Worm (Caenorhabditis elegans) whole organism, L2 larva: ENCODE data around the gene him-14.

Experiments
- C34F6.9 ChIP-seq: fragments of 150-350 bp; optimal IDR thresholded peaks from 2 replicates; lab custom pipeline; 2014; ENCODE audit warnings: missing biosample characterization, missing genetic modification characterization
- F13H6.1 ChIP-seq: sonication (generic microtip); optimal IDR thresholded peaks from 2 replicates; lab custom pipeline; 2016; ENCODE audit warnings: missing genetic modification characterization, missing compliant biosample characterization
- aly-2 ChIP-seq: fragments of 150-350 bp; optimal IDR thresholded peaks from 2 replicates; lab custom pipeline; 2014; ENCODE audit warnings: missing biosample characterization, missing genetic modification characterization
- crh-2 ChIP-seq: sonication (generic microtip); optimal IDR thresholded peaks from 2 replicates; lab custom pipeline; 2017; ENCODE audit warnings: missing biosample characterization, missing genetic modification characterization
- egl-27 ChIP-seq: sonication (generic microtip); optimal IDR thresholded peaks from 3 replicates; lab custom pipeline; 2017; ENCODE audit warnings: missing biosample characterization, missing genetic modification reagents, missing genetic modification characterization
- elt-3 ChIP-seq: sonication (generic microtip); optimal IDR thresholded peaks from 2 replicates; lab custom pipeline; 2017; ENCODE audit warnings: missing biosample characterization, missing genetic modification characterization
- fos-1 ChIP-seq: fragments of 150-350 bp; optimal IDR thresholded peaks from 2 replicates; lab custom pipeline; 2014; ENCODE audit warnings: missing biosample characterization, missing genetic modification characterization
- gmeb-1 ChIP-seq: fragments of 150-350 bp; optimal IDR thresholded peaks from 2 replicates; lab custom pipeline; 2014; ENCODE audit warnings: missing biosample characterization, missing genetic modification characterization
- lin-13 ChIP-seq: fragments of 150-350 bp; optimal IDR thresholded peaks from 2 replicates; lab custom pipeline; 2014; ENCODE audit warnings: missing biosample characterization, missing genetic modification reagents, missing genetic modification characterization
- lsy-2 ChIP-seq, 2 experiments: fragments of 150-350 bp in 1 of 2; sonication (generic microtip) in 1 of 2; optimal IDR thresholded peaks; 2 replicates each; lab custom pipeline; 2014 to 2017; ENCODE audit warnings: missing biosample characterization in 2 of 2, missing genetic modification characterization in 2 of 2
- mab-5 ChIP-seq: fragments of 150-350 bp; optimal IDR thresholded peaks from 2 replicates; lab custom pipeline; 2014; ENCODE audit warnings: missing biosample characterization, missing genetic modification characterization
- mdl-1 ChIP-seq, 2 experiments: fragments of 150-350 bp in 1 of 2; sonication (generic microtip) in 1 of 2; optimal IDR thresholded peaks; 2 replicates each; lab custom pipeline; 2017; ENCODE audit warnings: missing biosample characterization in 2 of 2, missing genetic modification characterization in 2 of 2
- nhr-11 ChIP-seq: fragments of 150-350 bp; optimal IDR thresholded peaks from 2 replicates; lab custom pipeline; 2014; ENCODE audit warnings: missing biosample characterization, missing genetic modification characterization
- nhr-129 ChIP-seq: fragments of 150-350 bp; optimal IDR thresholded peaks from 2 replicates; lab custom pipeline; 2014; ENCODE audit warnings: missing biosample characterization, missing genetic modification characterization
- nhr-21 ChIP-seq: fragments of 150-350 bp; optimal IDR thresholded peaks from 2 replicates; lab custom pipeline; 2014; ENCODE audit warnings: missing biosample characterization, missing genetic modification characterization
- nhr-23 ChIP-seq: fragments of 150-350 bp; optimal IDR thresholded peaks from 2 replicates; lab custom pipeline; 2014; ENCODE audit warnings: missing biosample characterization, missing genetic modification reagents, missing genetic modification characterization
- nhr-25 ChIP-seq: fragments of 150-350 bp; sonication (generic microtip); optimal IDR thresholded peaks from 3 replicates; lab custom pipeline; 2014; ENCODE audit warnings: missing biosample characterization, missing genetic modification characterization
- peb-1 ChIP-seq: fragments of 150-350 bp; optimal IDR thresholded peaks from 2 replicates; lab custom pipeline; 2014; ENCODE audit warnings: missing biosample characterization, missing genetic modification characterization
- sma-3 ChIP-seq: sonication (generic microtip); optimal IDR thresholded peaks from 2 replicates; lab custom pipeline; 2016; ENCODE audit warnings: missing genetic modification reagents, missing genetic modification characterization, missing compliant biosample characterization
- sma-9 ChIP-seq, 2 experiments: fragments of 150-350 bp in 1 of 2; sonication (generic microtip) in 1 of 2; optimal IDR thresholded peaks; 2 replicates each; lab custom pipeline; 2014 to 2016; ENCODE audit warnings: missing genetic modification characterization in 2 of 2, mild to moderate bottlenecking in 1 of 2, missing biosample characterization in 1 of 2, missing compliant biosample characterization in 1 of 2, missing genetic modification reagents in 1 of 2, moderate library complexity in 1 of 2
- unc-55 ChIP-seq: fragments of 150-350 bp; sonication (generic microtip); optimal IDR thresholded peaks from 3 replicates; lab custom pipeline; 2014; ENCODE audit warnings: missing biosample characterization, missing genetic modification reagents, missing genetic modification characterization
- ztf-1 ChIP-seq: fragments of 200-800 bp; sonication (Bioruptor generic); conservative IDR thresholded peaks from 2 replicates; pipeline ENCODE4 v1.3.6; 2022; ENCODE audit warnings: missing genetic modification characterization, missing compliant biosample characterization

him-14 gene

ce11 chrII:7022370-7023001 is 47.3 kb downstream of the him-14 start, which contains the start of the genes lst-6 and lst-5:
Gene lst-6 (minus strand): TSS chrII:7022509.
Gene lst-5 (plus strand): TSS chrII:7022913.
- TF ChIP-seq fos-1 (tag; lab: Kevin White, UChicago) (peak; percentile 51), peb-1 (tag; lab: Kevin White, UChicago) (no peak), nhr-129 (peak; percentile 69), mdl-1 (tag; optimal IDR thresholded peaks at IDR 0.05; lab: Kevin White, UChicago) (peak in 1 of 2 experiments; percentile 3), egl-27 (tag; lab: Kevin White, UChicago) (peak; percentile 38), crh-2 (tag; lab: Kevin White, UChicago) (peak; percentile 88), gmeb-1 (peak; percentile 57), aly-2 (tag; lab: Kevin White, UChicago) (no peak), sma-9 (GFP tag; optimal IDR thresholded peaks at IDR 0.05; lab: Kevin White, UChicago) (peak; percentile 36), sma-9 (tag; optimal IDR thresholded peaks at IDR 0.05; lab: Kevin White, UChicago) (no peak), elt-3 (tag; lab: Kevin White, UChicago) (no peak), C34F6.9 (peak; percentile 66), F13H6.1 (tag; lab: Kevin White, UChicago) (peak; percentile 60), nhr-11 (tag; lab: Kevin White, UChicago) (no peak), lsy-2 (tag; optimal IDR thresholded peaks at IDR 0.05; lab: Kevin White, UChicago) (peak; percentile 60 to 85), sma-3 (GFP tag; lab: Kevin White, UChicago) (peak; percentile 14), nhr-23 (tag; lab: Kevin White, UChicago) (no peak), nhr-21 (tag; lab: Kevin White, UChicago) (no peak), lin-13 (GFP tag; lab: Kevin White, UChicago) (peak; percentile 35), nhr-25 (peak; percentile 65), mab-5 (tag; lab: Kevin White, UChicago) (peak; percentile 28), ztf-1 (GFP tag; lab: Robert Waterston, UW) (no peak), unc-55 (GFP tag; lab: Kevin White, UChicago) (peak; percentile 65)
- TF ChIP-seq, all 48 proteins: peak for 15
